Fruit fly (Drosophila melanogaster): Measurements from ENCODE around the gene Rchy1.

The Rchy1 gene

dm6 chr2L:6465497-6465896, at the start of gene Rchy1:
Gene Rchy1, minus strand, starts transcription at chr2L:6465669.
- TF ChIP-seq CG12605 (GFP tag; IDR thresholded peaks at IDR 0.05) (peak; percentile 93), CG10348 (GFP tag; IDR thresholded peaks at IDR 0.05) (no peak), Pif1A (GFP tag; optimal IDR thresholded peaks at IDR 0.05) (peak; percentile 15), CG32121 (GFP tag; IDR thresholded peaks at IDR 0.05) (0 out of 2 replicates have a peak, but pooled peaks have one; percentile 18), fd96Ca (GFP tag; IDR thresholded peaks at IDR 0.05) (no peak), Snoo (tag; optimal IDR thresholded peaks at IDR 0.05) (peak; percentile 1), CG14655 (GFP tag; optimal IDR thresholded peaks at IDR 0.05) (no peak), Ets98B (GFP tag; IDR thresholded peaks at IDR 0.05) (peak; percentile 44; the same call in 1 of the 2 replicates), CG15710 (tag; optimal IDR thresholded peaks at IDR 0.05) (no peak), CG8159 (tag; optimal IDR thresholded peaks at IDR 0.05) (no peak), D1 (tag; optimal IDR thresholded peaks at IDR 0.05) (no peak), CG9948 (tag; optimal IDR thresholded peaks at IDR 0.05) (no peak), CG8301 (tag; optimal IDR thresholded peaks at IDR 0.05) (no peak), Pif1B (GFP tag; optimal IDR thresholded peaks at IDR 0.05) (peak; percentile 16), CG34367 (tag; optimal IDR thresholded peaks at IDR 0.05) (no peak), CG17806 (tag; optimal IDR thresholded peaks at IDR 0.05) (no peak), EcR (GFP tag; optimal IDR thresholded peaks at IDR 0.05) (no peak), gl (tag; optimal IDR thresholded peaks at IDR 0.05) (peak; percentile 20), rn (GFP tag; IDR thresholded peaks at IDR 0.05) (no peak), CG13204 (GFP tag; optimal IDR thresholded peaks at IDR 0.05) (no peak), CG4496 (GFP tag; IDR thresholded peaks at IDR 0.05) (peak; percentile 15; the same call in 1 of the 3 replicates)

DNA sequence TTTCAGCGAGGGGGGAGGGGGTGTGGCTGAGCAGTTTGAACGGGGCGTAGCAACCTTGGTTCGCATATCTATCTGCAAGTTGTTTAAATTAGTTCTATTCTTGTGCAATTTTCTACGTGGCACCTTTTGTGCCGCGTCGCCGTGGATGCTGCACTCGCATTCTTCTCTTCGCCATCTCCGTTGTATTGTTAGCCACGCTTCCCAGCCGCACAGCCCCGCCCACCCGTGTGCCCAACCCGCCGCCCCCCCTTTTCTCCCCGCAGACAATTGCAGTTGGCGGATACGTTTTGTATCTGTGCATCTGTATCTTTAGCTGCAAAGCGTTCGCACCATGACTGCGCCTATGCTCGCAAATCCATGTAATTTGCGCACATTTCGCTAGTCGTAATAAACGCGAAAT, 48.5 kb upstream of the Rchy1 start:
- TF ChIP-seq CG17806 (tag; optimal IDR thresholded peaks at IDR 0.05) (no peak), CG4496 (GFP tag; IDR thresholded peaks at IDR 0.05) (0 out of 3 replicates have a peak, but pooled peaks have one; percentile 45), CG32121 (GFP tag; IDR thresholded peaks at IDR 0.05) (peak; percentile 75), Ets98B (GFP tag; IDR thresholded peaks at IDR 0.05) (peak; percentile 58), rn (GFP tag; IDR thresholded peaks at IDR 0.05) (no peak), fd96Ca (GFP tag; IDR thresholded peaks at IDR 0.05) (peak; percentile 68; the same call in 2 of the 3 replicates)

- TF ChIP-seq fd96Ca (GFP tag; IDR thresholded peaks at IDR 0.05), result no peak
- no peak for TF ChIP-seq gl (tag; optimal IDR thresholded peaks at IDR 0.05)
- TF ChIP-seq CG10348 (GFP tag; IDR thresholded peaks at IDR 0.05), result no peak
- TF ChIP-seq CG34367 (tag; optimal IDR thresholded peaks at IDR 0.05), result no peak
- 0 out of 2 replicates have a peak, but pooled peaks have one; percentile 42 for TF ChIP-seq CG32121 (GFP tag; IDR thresholded peaks at IDR 0.05)
- no peak for TF ChIP-seq CG12605 (GFP tag; IDR thresholded peaks at IDR 0.05)
- TF ChIP-seq CG13204 (GFP tag; optimal IDR thresholded peaks at IDR 0.05), result no peak
- peak; percentile 36 for TF ChIP-seq Pif1B (GFP tag; optimal IDR thresholded peaks at IDR 0.05)
- TF ChIP-seq CG4496 (GFP tag; IDR thresholded peaks at IDR 0.05), result peak; percentile 77
- peak; percentile 64 for TF ChIP-seq CG8301 (tag; optimal IDR thresholded peaks at IDR 0.05)
- peak; percentile 63 for TF ChIP-seq CG14655 (GFP tag; optimal IDR thresholded peaks at IDR 0.05)
- no peak for TF ChIP-seq D1 (tag; optimal IDR thresholded peaks at IDR 0.05)
- TF ChIP-seq CG17806 (tag; optimal IDR thresholded peaks at IDR 0.05), result peak; percentile 59
- TF ChIP-seq CG9948 (tag; optimal IDR thresholded peaks at IDR 0.05), result peak; percentile 49
- TF ChIP-seq Snoo (tag; optimal IDR thresholded peaks at IDR 0.05), result peak; percentile 13
- TF ChIP-seq rn (GFP tag; IDR thresholded peaks at IDR 0.05), result no peak
- peak; percentile 64 for TF ChIP-seq CG15710 (tag; optimal IDR thresholded peaks at IDR 0.05)
- peak; percentile 64 for TF ChIP-seq Pif1A (GFP tag; optimal IDR thresholded peaks at IDR 0.05)
- TF ChIP-seq Ets98B (GFP tag; IDR thresholded peaks at IDR 0.05), result peak; percentile 62; the same call in 1 of the 2 replicates
- TF ChIP-seq EcR (GFP tag; optimal IDR thresholded peaks at IDR 0.05), result no peak
- TF ChIP-seq CG8159 (tag; optimal IDR thresholded peaks at IDR 0.05), result no peak
Observed at dm6 chr2L:6508666-6509065, 43.2 kb upstream of the Rchy1 start.

- TF ChIP-seq CG8159 (tag; optimal IDR thresholded peaks at IDR 0.05) (no peak), Pif1A (GFP tag; optimal IDR thresholded peaks at IDR 0.05) (no peak), EcR (GFP tag; optimal IDR thresholded peaks at IDR 0.05) (no peak), CG17806 (tag; optimal IDR thresholded peaks at IDR 0.05) (no peak), CG34367 (tag; optimal IDR thresholded peaks at IDR 0.05) (no peak), D1 (tag; optimal IDR thresholded peaks at IDR 0.05) (no peak)
Observed at dm6 chr2L:6503724-6504037, 38.2 kb upstream of the Rchy1 start.

dm6 chr2L:6502887-6503723, 37.6 kb upstream of the Rchy1 start:
- TF ChIP-seq CG15710 (tag; optimal IDR thresholded peaks at IDR 0.05) (no peak), D1 (tag; optimal IDR thresholded peaks at IDR 0.05) (no peak), CG10348 (GFP tag; IDR thresholded peaks at IDR 0.05) (no peak), Ets98B (GFP tag; IDR thresholded peaks at IDR 0.05) (peak; percentile 37; the same call in 1 of the 2 replicates), rn (GFP tag; IDR thresholded peaks at IDR 0.05) (0 out of 2 replicates have a peak, but pooled peaks have one; percentile 8), CG4496 (GFP tag; IDR thresholded peaks at IDR 0.05) (no peak; the same call in 2 of the 3 replicates), CG9948 (tag; optimal IDR thresholded peaks at IDR 0.05) (no peak), Pif1A (GFP tag; optimal IDR thresholded peaks at IDR 0.05) (no peak), CG12605 (GFP tag; IDR thresholded peaks at IDR 0.05) (peak; percentile 65; the same call in 1 of the 2 replicates), fd96Ca (GFP tag; IDR thresholded peaks at IDR 0.05) (peak; percentile 50; the same call in 1 of the 3 replicates), Pif1B (GFP tag; optimal IDR thresholded peaks at IDR 0.05) (no peak), CG32121 (GFP tag; IDR thresholded peaks at IDR 0.05) (no peak), EcR (GFP tag; optimal IDR thresholded peaks at IDR 0.05) (peak; percentile 31)
